Worm (Caenorhabditis elegans): ENCODE measurements around the gene F53F4.12.
A peak's percentile ranks its signal among the peaks of the same experiment; 100 is the strongest.

The F53F4.12 gene

ce11 chrV:13655202-13655764 lies 29.4 kb downstream of the F53F4.12 start:
- no peak for TF ChIP-seq ceh-19 (GFP tag; optimal IDR thresholded peaks at IDR 0.05)
- TF ChIP-seq hlh-6 (tag; optimal IDR thresholded peaks at IDR 0.05), result no peak
- peak; percentile 20 for TF ChIP-seq F13H6.1 (tag; optimal IDR thresholded peaks at IDR 0.05)
- TF ChIP-seq unc-3 (GFP tag; conservative IDR thresholded peaks at IDR 0.05), result no peak
- TF ChIP-seq unc-3 (tag; optimal IDR thresholded peaks at IDR 0.05), result no peak
- TF ChIP-seq nfya-1 (tag; optimal IDR thresholded peaks at IDR 0.05), result peak; percentile 65
- peak; percentile 62 for TF ChIP-seq tbx-2 (tag; optimal IDR thresholded peaks at IDR 0.05)
- TF ChIP-seq unc-42 (tag; optimal IDR thresholded peaks at IDR 0.05), result peak; percentile 59
- no peak for TF ChIP-seq fkh-6 (tag; optimal IDR thresholded peaks at IDR 0.05)
- peak; percentile 53 for TF ChIP-seq ref-2 (tag; optimal IDR thresholded peaks at IDR 0.05)
- TF ChIP-seq ceh-31 (tag; optimal IDR thresholded peaks at IDR 0.05), result peak; percentile 78
- TF ChIP-seq unc-55 (GFP tag; optimal IDR thresholded peaks at IDR 0.05), result peak; percentile 52
- TF ChIP-seq mec-3 (tag; optimal IDR thresholded peaks at IDR 0.05; ENCODE audit: borderline replicate concordance), result no peak
- TF ChIP-seq pros-1 (tag; optimal IDR thresholded peaks at IDR 0.05), result peak; percentile 22
- TF ChIP-seq npax-4 (tag; optimal IDR thresholded peaks at IDR 0.05), result no peak
- peak; percentile 18 for TF ChIP-seq ceh-48 (tag; optimal IDR thresholded peaks at IDR 0.05)
- no peak for TF ChIP-seq nhr-232 (tag; optimal IDR thresholded peaks at IDR 0.05)
- TF ChIP-seq odd-2 (tag; optimal IDR thresholded peaks at IDR 0.05), result no peak
- TF ChIP-seq ceh-34 (tag; optimal IDR thresholded peaks at IDR 0.05), result peak; percentile 55
- no peak for TF ChIP-seq ceh-24 (tag; optimal IDR thresholded peaks at IDR 0.05)
- TF ChIP-seq dve-1 (tag; optimal IDR thresholded peaks at IDR 0.05), result peak; percentile 21
- no peak for TF ChIP-seq eyg-1 (tag; optimal IDR thresholded peaks at IDR 0.05)
- TF ChIP-seq ztf-16 (tag; optimal IDR thresholded peaks at IDR 0.05), result no peak
- TF ChIP-seq C08G9.2 (tag; optimal IDR thresholded peaks at IDR 0.05), result peak; percentile 3
- peak; percentile 41 for TF ChIP-seq ceh-18 (tag; optimal IDR thresholded peaks at IDR 0.05)
- TF ChIP-seq sox-2 (GFP tag; IDR thresholded peaks at IDR 0.05), result no peak
- peak; percentile 5 for TF ChIP-seq K09A11.1 (tag; optimal IDR thresholded peaks at IDR 0.05; ENCODE audit: insufficient read depth)

- peak; percentile 29 for TF ChIP-seq ref-2 (tag; optimal IDR thresholded peaks at IDR 0.05)
- peak; percentile 57 for TF ChIP-seq unc-55 (GFP tag; optimal IDR thresholded peaks at IDR 0.05)
- peak; percentile 53 for TF ChIP-seq elt-2 (tag; optimal IDR thresholded peaks at IDR 0.05)
- TF ChIP-seq F13H6.1 (tag; optimal IDR thresholded peaks at IDR 0.05), result no peak
Measured at ce11 chrV:13656346-13657254, 30.8 kb downstream of the F53F4.12 start.

- TF ChIP-seq hlh-13 (GFP tag; optimal IDR thresholded peaks at IDR 0.05), result no peak
- peak; percentile 57 for TF ChIP-seq elt-2 (tag; optimal IDR thresholded peaks at IDR 0.05)
- no peak for TF ChIP-seq ztf-16 (tag; optimal IDR thresholded peaks at IDR 0.05)
- peak; percentile 71 for TF ChIP-seq hlh-30 (tag; optimal IDR thresholded peaks at IDR 0.05; ENCODE audit: insufficient read depth)
- TF ChIP-seq ttx-3 (tag; optimal IDR thresholded peaks at IDR 0.05), result no peak
- TF ChIP-seq ceh-18 (tag; optimal IDR thresholded peaks at IDR 0.05), result peak; percentile 19
- no peak for TF ChIP-seq ref-2 (tag; optimal IDR thresholded peaks at IDR 0.05)
- TF ChIP-seq F13H6.1 (tag; optimal IDR thresholded peaks at IDR 0.05), result no peak
- TF ChIP-seq dmd-4 (tag; optimal IDR thresholded peaks at IDR 0.05; ENCODE audit: borderline replicate concordance), result no peak
Measured at ce11 chrV:13657291-13657690, 31.4 kb downstream of the F53F4.12 start.

- peak; percentile 13 for TF ChIP-seq unc-55 (GFP tag; optimal IDR thresholded peaks at IDR 0.05)
- no peak for TF ChIP-seq ceh-48 (tag; optimal IDR thresholded peaks at IDR 0.05)
Measured at ce11 chrV:13657841-13658338, 32.0 kb downstream of the F53F4.12 start.

Data from whole organism, late embryonic.